Worm (Caenorhabditis elegans): ENCODE results near the gene T20B12.7.

The T20B12.7 gene

ce11 chrIII:7329155-7329732 lies 49.6 kb downstream of the T20B12.7 start, which contains the start of gene lab-2 (continued):
- TF ChIP-seq lin-54 (GFP tag; optimal IDR thresholded peaks at IDR 0.05) (peak; percentile 10), C17E4.6 (GFP tag; IDR thresholded peaks at IDR 0.05) (no peak), sdz-38 (tag; optimal IDR thresholded peaks at IDR 0.05) (no peak), F57A8.1 (GFP tag; optimal IDR thresholded peaks at IDR 0.05) (no peak), lin-40 (tag; optimal IDR thresholded peaks at IDR 0.05) (peak; percentile 18), F57C9.4 (tag; optimal IDR thresholded peaks at IDR 0.05) (peak; percentile 70), Y53G8AR.9 (GFP tag; conservative IDR thresholded peaks at IDR 0.05) (peak; percentile 53; the same call in 1 of the 2 replicates), Y56A3A.18 (GFP tag; IDR thresholded peaks at IDR 0.05) (peak; percentile 65; the same call in 1 of the 2 replicates), repo-1 (tag; optimal IDR thresholded peaks at IDR 0.05) (peak; percentile 67), madf-8 (GFP tag; conservative IDR thresholded peaks at IDR 0.05) (no peak), C06A6.2 (GFP tag; conservative IDR thresholded peaks at IDR 0.05) (0 out of 2 replicates have a peak, but pooled peaks have one; percentile 10), zim-3 (tag; optimal IDR thresholded peaks at IDR 0.05) (peak; percentile 17)
